Worm (Caenorhabditis elegans) whole organism, L4/young adult: ENCODE data around the gene clec-186.
A peak's percentile ranks its signal among the peaks of the same experiment; 100 is the strongest.

Experiments
- W03F9.2 ChIP-seq: fragments of 150-350 bp; optimal IDR thresholded peaks from 2 replicates; lab custom pipeline; 2014; ENCODE audit warnings: missing biosample characterization, missing genetic modification characterization
- dao-5 ChIP-seq: sonication (generic microtip); optimal IDR thresholded peaks from 2 replicates; lab custom pipeline; 2016; ENCODE audit warnings: missing genotype, missing genetic modification characterization, moderate library complexity, missing compliant biosample characterization
- him-1 ChIP-seq: sonication (generic microtip); optimal IDR thresholded peaks from 2 replicates; lab custom pipeline; 2016; ENCODE audit warnings: missing genotype, missing genetic modification reagents, missing genetic modification characterization, missing compliant biosample characterization

clec-186 gene

ce11 chrIV:12865884-12866283, at the start of gene clec-186:
Gene clec-186 (plus strand): TSS chrIV:12866109.
- TF ChIP-seq him-1 (tag; lab: Kevin White, UChicago) (no peak), dao-5 (tag; lab: Kevin White, UChicago) (no peak), W03F9.2 (no peak)

ce11 chrIV:12816636-12817035, 49.3 kb upstream of the clec-186 start:
- TF ChIP-seq W03F9.2 = no peak
- TF ChIP-seq him-1 (tag; lab: Kevin White, UChicago) = no peak
- TF ChIP-seq dao-5 (tag; lab: Kevin White, UChicago) = no peak

- no peak for TF ChIP-seq W03F9.2
- TF ChIP-seq dao-5 (tag; lab: Kevin White, UChicago) = no peak
Observed at ce11 chrIV:12817539-12817938, 48.4 kb upstream of the clec-186 start.

ce11 chrIV:12825304-12825703, 40.6 kb upstream of the clec-186 start, which contains the start of gene M02B1.4:
Gene M02B1.4 (minus strand): TSS chrIV:12825312.
- no peak for TF ChIP-seq him-1 (tag; lab: Kevin White, UChicago)
- no peak for TF ChIP-seq W03F9.2
- TF ChIP-seq dao-5 (tag; lab: Kevin White, UChicago) = no peak

- TF ChIP-seq him-1 (tag; lab: Kevin White, UChicago) = no peak
- TF ChIP-seq dao-5 (tag; lab: Kevin White, UChicago) = no peak
- no peak for TF ChIP-seq W03F9.2
Observed at ce11 chrIV:12830829-12831392, 35.0 kb upstream of the clec-186 start.

- no peak for TF ChIP-seq dao-5 (tag; lab: Kevin White, UChicago)
- peak; percentile 42 for TF ChIP-seq W03F9.2
Observed at ce11 chrIV:12831609-12832500, 34.1 kb upstream of the clec-186 start.

- no peak for TF ChIP-seq him-1 (tag; lab: Kevin White, UChicago)
Observed at ce11 chrIV:12833698-12834416, 32.1 kb upstream of the clec-186 start.

ce11 chrIV:12834417-12834731, 31.5 kb upstream of the clec-186 start:
- TF ChIP-seq W03F9.2 (no peak), him-1 (tag; lab: Kevin White, UChicago) (no peak), dao-5 (tag; lab: Kevin White, UChicago) (no peak)

ce11 chrIV:12835363-12835762, 30.5 kb upstream of the clec-186 start:
- TF ChIP-seq dao-5 (tag; lab: Kevin White, UChicago) = no peak

ce11 chrIV:12836208-12836607, 29.7 kb upstream of the clec-186 start, which contains the start of gene M02B1.3:
Gene M02B1.3 (plus strand): TSS chrIV:12836508.
- TF ChIP-seq him-1 (tag; lab: Kevin White, UChicago) (no peak), W03F9.2 (no peak), dao-5 (tag; lab: Kevin White, UChicago) (no peak)

ce11 chrIV:12840348-12840747, 25.6 kb upstream of the clec-186 start:
- TF ChIP-seq dao-5 (tag; lab: Kevin White, UChicago) (no peak), him-1 (tag; lab: Kevin White, UChicago) (no peak), W03F9.2 (no peak)

- no peak for TF ChIP-seq dao-5 (tag; lab: Kevin White, UChicago)
Observed at ce11 chrIV:12840873-12841272, 25.0 kb upstream of the clec-186 start.

ce11 chrIV:12842121-12842520, 23.8 kb upstream of the clec-186 start:
- no peak for TF ChIP-seq dao-5 (tag; lab: Kevin White, UChicago)
- no peak for TF ChIP-seq W03F9.2
- no peak for TF ChIP-seq him-1 (tag; lab: Kevin White, UChicago)

- TF ChIP-seq him-1 (tag; lab: Kevin White, UChicago) = no peak
- TF ChIP-seq dao-5 (tag; lab: Kevin White, UChicago) = no peak
- no peak for TF ChIP-seq W03F9.2
Observed at ce11 chrIV:12842895-12843294, 23.0 kb upstream of the clec-186 start.
